Fruit fly (Drosophila melanogaster): Measurements from ENCODE around the gene jar.

The jar gene

dm6 chr3R:24270034-24270433 is 999 bp downstream of the jar start (continued):
- TF ChIP-seq CG33557 (GFP tag; optimal IDR thresholded peaks at IDR 0.05) (peak; percentile 58), crol (GFP tag; IDR thresholded peaks at IDR 0.05) (peak; percentile 78), hth (optimal IDR thresholded peaks at IDR 0.05) (peak; percentile 9), CG14710 (tag; optimal IDR thresholded peaks at IDR 0.05) (peak; percentile 2), Hr3 (GFP tag; optimal IDR thresholded peaks at IDR 0.05) (no peak), zfh1 (GFP tag; IDR thresholded peaks at IDR 0.05) (0 out of 3 replicates have a peak, but pooled peaks have one; percentile 52), chm (GFP tag; IDR thresholded peaks at IDR 0.05) (0 out of 2 replicates have a peak, but pooled peaks have one; percentile 40), twi (tag; optimal IDR thresholded peaks at IDR 0.05) (peak; percentile 95), cg (GFP tag; optimal IDR thresholded peaks at IDR 0.05) (peak; percentile 52), Nf-YA (GFP tag; IDR thresholded peaks at IDR 0.05) (no peak), disco-r (GFP tag; optimal IDR thresholded peaks at IDR 0.05) (no peak), D (optimal IDR thresholded peaks at IDR 0.05) (peak; percentile 4), D (GFP tag; optimal IDR thresholded peaks at IDR 0.05) (peak; percentile 19), gcm (GFP tag; optimal IDR thresholded peaks at IDR 0.05) (peak; percentile 42), D19A (tag; optimal IDR thresholded peaks at IDR 0.05) (peak; percentile 39), org-1 (GFP tag; optimal IDR thresholded peaks at IDR 0.05) (peak; percentile 12), salm (tag; optimal IDR thresholded peaks at IDR 0.05) (no peak), CG15696 (tag; optimal IDR thresholded peaks at IDR 0.05) (peak; percentile 75), CG3995 (GFP tag; optimal IDR thresholded peaks at IDR 0.05) (no peak), Hand (GFP tag; optimal IDR thresholded peaks at IDR 0.05) (no peak), CG10321 (GFP tag; IDR thresholded peaks at IDR 0.05) (no peak), CG10274 (GFP tag; optimal IDR thresholded peaks at IDR 0.05) (no peak), CG11085 (GFP tag; IDR thresholded peaks at IDR 0.05) (no peak), Eip74EF (GFP tag; optimal IDR thresholded peaks at IDR 0.05) (no peak), sens (GFP tag) (peak; percentile 66), CG8924 (tag; optimal IDR thresholded peaks at IDR 0.05) (peak; percentile 33), ATbp (GFP tag; optimal IDR thresholded peaks at IDR 0.05) (no peak), CG4360 (GFP tag; IDR thresholded peaks at IDR 0.05) (peak; percentile 94), schlank (tag; optimal IDR thresholded peaks at IDR 0.05) (no peak), kni (GFP tag; optimal IDR thresholded peaks at IDR 0.05) (peak; percentile 73), CG13894 (tag; optimal IDR thresholded peaks at IDR 0.05) (no peak)

dm6 chr3R:24268293-24268692 is 2.7 kb downstream of the jar start:
- peak in 1 of 2 experiments; percentile 1 for TF ChIP-seq Hr78 (GFP tag; optimal IDR thresholded peaks at IDR 0.05)
- TF ChIP-seq D19A (tag; optimal IDR thresholded peaks at IDR 0.05): no peak
- TF ChIP-seq sug (tag; optimal IDR thresholded peaks at IDR 0.05): peak; percentile 54
- TF ChIP-seq GATAe (GFP tag; conservative IDR thresholded peaks at IDR 0.05): peak; percentile 47; the same call in 1 of the 2 replicates
- TF ChIP-seq grn (GFP tag; optimal IDR thresholded peaks at IDR 0.05): peak; percentile 31
- no peak for TF ChIP-seq NFAT (GFP tag; IDR thresholded peaks at IDR 0.05)
- TF ChIP-seq CG12769 (tag; optimal IDR thresholded peaks at IDR 0.05): peak; percentile 13
- TF ChIP-seq CG32532 (GFP tag; IDR thresholded peaks at IDR 0.05): no peak
- TF ChIP-seq sd (tag; optimal IDR thresholded peaks at IDR 0.05): peak; percentile 51
- no peak for TF ChIP-seq CG7372 (GFP tag; IDR thresholded peaks at IDR 0.05)
- peak; percentile 40 for TF ChIP-seq wek (GFP tag; optimal IDR thresholded peaks at IDR 0.05)
- TF ChIP-seq CG4282 (GFP tag; optimal IDR thresholded peaks at IDR 0.05): no peak
- TF ChIP-seq lab (GFP tag; optimal IDR thresholded peaks at IDR 0.05): peak; percentile 50
- TF ChIP-seq twi (tag; optimal IDR thresholded peaks at IDR 0.05): peak; percentile 99
- TF ChIP-seq exex (tag; optimal IDR thresholded peaks at IDR 0.05): peak; percentile 85
- TF ChIP-seq mirr (GFP tag; optimal IDR thresholded peaks at IDR 0.05): peak; percentile 37
- peak; percentile 17 for TF ChIP-seq CG13296 (GFP tag; optimal IDR thresholded peaks at IDR 0.05)
- peak; percentile 5 for TF ChIP-seq caup (GFP tag; optimal IDR thresholded peaks at IDR 0.05; ENCODE audit: severe bottlenecking)
- TF ChIP-seq Ravus (GFP tag; IDR thresholded peaks at IDR 0.05): no peak
- TF ChIP-seq CG32772 (GFP tag; IDR thresholded peaks at IDR 0.05): no peak
- no peak for TF ChIP-seq kni (GFP tag; optimal IDR thresholded peaks at IDR 0.05)
- TF ChIP-seq ATbp (GFP tag; optimal IDR thresholded peaks at IDR 0.05): peak; percentile 5
- TF ChIP-seq ci (GFP tag; IDR thresholded peaks at IDR 0.05): peak; percentile 61; the same call in 1 of the 3 replicates
- TF ChIP-seq Hand (GFP tag; optimal IDR thresholded peaks at IDR 0.05): no peak
- peak; percentile 1 for TF ChIP-seq CG15269 (tag; optimal IDR thresholded peaks at IDR 0.05)

Data from whole organism, embryonic.